Worm (Caenorhabditis elegans) whole organism, mixed stage, embryonic: ENCODE results near the gene Y60A3A.19.

Source experiments
- ces-1 ChIP-seq: fragments of 150-350 bp; optimal IDR thresholded peaks from 2 replicates; lab custom pipeline; 2014; ENCODE audit warnings: missing biosample characterization, missing genetic modification reagents, missing genetic modification characterization
- ham-2 ChIP-seq: fragments of 200-800 bp; sonication (Bioruptor generic); optimal IDR thresholded peaks from 2 replicates; lab custom pipeline; 2018; ENCODE audit warnings: mild to moderate bottlenecking, missing genetic modification characterization, missing compliant biosample characterization

DNA sequence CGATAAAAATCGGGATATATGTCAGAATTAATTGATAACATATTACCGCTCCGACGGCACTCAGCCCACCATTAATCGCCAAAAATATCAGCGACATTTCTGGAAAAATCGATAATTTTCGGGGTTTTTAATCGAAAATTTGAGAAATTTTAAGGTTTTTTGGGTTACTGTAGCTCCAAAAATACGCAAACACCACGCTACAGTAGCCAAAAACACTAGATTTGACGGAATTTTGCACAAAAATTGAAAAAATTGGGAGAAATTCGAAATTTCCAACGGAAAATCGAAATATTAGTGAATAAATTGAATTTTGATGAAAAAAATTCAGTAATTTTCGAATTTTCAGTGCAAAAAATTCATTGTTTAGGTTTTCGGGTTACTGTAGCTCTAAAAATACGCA, 17.9 kb downstream of the Y60A3A.19 start, which contains the start of gene algn-7:
- TF ChIP-seq ces-1: no peak
- TF ChIP-seq ham-2 (GFP tag; lab: Kevin White, UChicago): no peak
